Fruit fly (Drosophila melanogaster): ENCODE data around the gene Ugt301D1.

The Ugt301D1 gene

dm6 chr2L:18523003-18523402 is 13.6 kb downstream of the Ugt301D1 start (continued):
- TF ChIP-seq Hr38 (GFP tag; optimal IDR thresholded peaks at IDR 0.05) = no peak
- peak; percentile 87 for TF ChIP-seq CG15336 (GFP tag; IDR thresholded peaks at IDR 0.05)
- TF ChIP-seq Eip93F (GFP tag; optimal IDR thresholded peaks at IDR 0.05) = no peak
- peak; percentile 75 for TF ChIP-seq CG6163 (GFP tag; IDR thresholded peaks at IDR 0.05)
- no peak for TF ChIP-seq fd85E (GFP tag; optimal IDR thresholded peaks at IDR 0.05)
- TF ChIP-seq net (GFP tag; optimal IDR thresholded peaks at IDR 0.05) = peak; percentile 55
- TF ChIP-seq svp (GFP tag) = no peak
- no peak for TF ChIP-seq Ets21C (GFP tag; optimal IDR thresholded peaks at IDR 0.05)
- peak; percentile 57 for TF ChIP-seq dsx (GFP tag; optimal IDR thresholded peaks at IDR 0.05; ENCODE audit: poor library complexity, severe bottlenecking)
- TF ChIP-seq CG10669 (GFP tag; optimal IDR thresholded peaks at IDR 0.05) = peak; percentile 83
- no peak for TF ChIP-seq esn (GFP tag; optimal IDR thresholded peaks at IDR 0.05)
- no peak for TF ChIP-seq Eip78C (GFP tag)
- peak; percentile 70 for TF ChIP-seq Lpt (GFP tag; optimal IDR thresholded peaks at IDR 0.05)
- TF ChIP-seq Eip75B (GFP tag; optimal IDR thresholded peaks at IDR 0.05) = peak; percentile 71
- peak; percentile 86 for TF ChIP-seq CG3032 (tag; optimal IDR thresholded peaks at IDR 0.05)
- peak; percentile 90 for TF ChIP-seq Hr4 (GFP tag; optimal IDR thresholded peaks at IDR 0.05)
- peak; percentile 48 for TF ChIP-seq Sox14 (GFP tag; optimal IDR thresholded peaks at IDR 0.05)
- TF ChIP-seq pdm3 (GFP tag; optimal IDR thresholded peaks at IDR 0.05) = peak; percentile 71
- peak; percentile 66 for TF ChIP-seq CG1621 (tag; optimal IDR thresholded peaks at IDR 0.05)
- peak; percentile 63 for TF ChIP-seq fd59A (GFP tag; optimal IDR thresholded peaks at IDR 0.05)
- peak; percentile 69 for TF ChIP-seq CG16779 (tag; optimal IDR thresholded peaks at IDR 0.05)
- TF ChIP-seq Hr39 (GFP tag; optimal IDR thresholded peaks at IDR 0.05) = no peak
- peak; percentile 75 for TF ChIP-seq CG4318 (GFP tag; optimal IDR thresholded peaks at IDR 0.05)
- TF ChIP-seq fkh (GFP tag; optimal IDR thresholded peaks at IDR 0.05) = no peak
- no peak for TF ChIP-seq CG9139 (GFP tag; optimal IDR thresholded peaks at IDR 0.05)
- no peak for TF ChIP-seq vri (GFP tag; optimal IDR thresholded peaks at IDR 0.05)
- TF ChIP-seq CG11902 (GFP tag; optimal IDR thresholded peaks at IDR 0.05) = no peak
- peak; percentile 11 for TF ChIP-seq lz (GFP tag; optimal IDR thresholded peaks at IDR 0.05)
- TF ChIP-seq eg (GFP tag; IDR thresholded peaks at IDR 0.05) = peak; percentile 74
- no peak for TF ChIP-seq CG6854 (GFP tag; optimal IDR thresholded peaks at IDR 0.05)
- peak; percentile 70 for TF ChIP-seq Blimp-1 (GFP tag; optimal IDR thresholded peaks at IDR 0.05)
- TF ChIP-seq ss (GFP tag; optimal IDR thresholded peaks at IDR 0.05) = peak in 1 of 2 experiments; percentile 21
- TF ChIP-seq CG7368 (GFP tag; optimal IDR thresholded peaks at IDR 0.05) = peak; percentile 17
- TF ChIP-seq CG34406 (GFP tag; optimal IDR thresholded peaks at IDR 0.05) = peak; percentile 17
- peak; percentile 64 for TF ChIP-seq dac (GFP tag; optimal IDR thresholded peaks at IDR 0.05)
- TF ChIP-seq CG31627 (GFP tag; optimal IDR thresholded peaks at IDR 0.05) = no peak

dm6 chr2L:18524896-18525295 is 15.5 kb downstream of the Ugt301D1 start:
- peak; percentile 83 for TF ChIP-seq Blimp-1 (GFP tag; optimal IDR thresholded peaks at IDR 0.05)
- TF ChIP-seq CG11762 (GFP tag; optimal IDR thresholded peaks at IDR 0.05; ENCODE audit: insufficient read depth) = no peak

- no peak for TF ChIP-seq Ets21C (GFP tag; optimal IDR thresholded peaks at IDR 0.05)
- no peak for TF ChIP-seq fd85E (GFP tag; optimal IDR thresholded peaks at IDR 0.05)
- TF ChIP-seq Eip93F (GFP tag; optimal IDR thresholded peaks at IDR 0.05) = no peak
- no peak for TF ChIP-seq Eip78C (GFP tag)
- no peak for TF ChIP-seq achi (GFP tag; optimal IDR thresholded peaks at IDR 0.05)
- no peak for TF ChIP-seq CG6792 (GFP tag; optimal IDR thresholded peaks at IDR 0.05)
- no peak for TF ChIP-seq ss (GFP tag; optimal IDR thresholded peaks at IDR 0.05)
- TF ChIP-seq dac (GFP tag; optimal IDR thresholded peaks at IDR 0.05) = no peak
- no peak for TF ChIP-seq CG6276 (GFP tag; optimal IDR thresholded peaks at IDR 0.05)
- no peak for TF ChIP-seq dsx (GFP tag; optimal IDR thresholded peaks at IDR 0.05; ENCODE audit: poor library complexity, severe bottlenecking)
- no peak for TF ChIP-seq CG32006 (GFP tag; optimal IDR thresholded peaks at IDR 0.05)
- no peak for TF ChIP-seq eg (GFP tag; IDR thresholded peaks at IDR 0.05)
- TF ChIP-seq CG16779 (tag; optimal IDR thresholded peaks at IDR 0.05) = no peak
These were observed 16.6 kb downstream of the Ugt301D1 start for dm6 chr2L:18526005-18526404.
